Worm (Caenorhabditis elegans) whole organism, L4 larva: ENCODE results near the gene sru-7.
A peak's percentile ranks its signal among the peaks of the same experiment; 100 is the strongest.

ENCODE experiments used
- D1046.2 ChIP-seq: fragments of 200-800 bp; sonication (Bioruptor generic); IDR thresholded peaks from 2 replicates; pipeline ENCODE4 v1.3.6; 2022; ENCODE audit warnings: missing genetic modification characterization, missing compliant biosample characterization
- F10B5.3 ChIP-seq: sonication (generic microtip); optimal IDR thresholded peaks from 2 replicates; lab custom pipeline; 2016; ENCODE audit warnings: mild to moderate bottlenecking, missing genetic modification characterization, missing compliant biosample characterization
- F37D6.2 ChIP-seq: sonication (generic microtip); optimal IDR thresholded peaks from 2 replicates; lab custom pipeline; 2016; ENCODE audit warnings: mild to moderate bottlenecking, missing genetic modification characterization, missing compliant biosample characterization
- F49E8.2 ChIP-seq: sonication (generic microtip); optimal IDR thresholded peaks from 2 replicates; lab custom pipeline; 2016; ENCODE audit warnings: missing compliant biosample characterization, mild to moderate bottlenecking, missing genetic modification characterization, borderline replicate concordance
- T20F7.1 ChIP-seq: fragments of 200-800 bp; sonication (Bioruptor generic); optimal IDR thresholded peaks from 2 replicates; lab custom pipeline; 2018; ENCODE audit warnings: mild to moderate bottlenecking, missing genetic modification characterization, missing compliant biosample characterization
- Y48G9A.11 ChIP-seq: fragments of 200-800 bp; sonication (Bioruptor generic); IDR thresholded peaks from 2 replicates; pipeline ENCODE4 v1.3.6; 2022; ENCODE audit warnings: missing genetic modification reagents, missing genetic modification characterization, missing compliant biosample characterization
- Y5F2A.4 ChIP-seq: fragments of 200-800 bp; sonication (Bioruptor generic); optimal IDR thresholded peaks from 2 replicates; lab custom pipeline; 2018; ENCODE audit warnings: mild to moderate bottlenecking, missing genetic modification characterization, missing compliant biosample characterization
- aly-2 ChIP-seq: sonication (generic microtip); optimal IDR thresholded peaks from 2 replicates; lab custom pipeline; 2018; ENCODE audit warnings: missing biosample characterization, missing genetic modification characterization
- ama-1 ChIP-seq: fragments of 150-350 bp; optimal IDR thresholded peaks from 2 replicates; lab custom pipeline; 2014; ENCODE audit warnings: inconsistent platforms, mixed read lengths
- arid-1 ChIP-seq: fragments of 200-800 bp; sonication (Bioruptor generic); conservative IDR thresholded peaks from 2 replicates; pipeline ENCODE4 v1.3.6; 2022; ENCODE audit warnings: missing genetic modification reagents, missing genetic modification characterization, missing compliant biosample characterization
- attf-4 ChIP-seq: sonication (generic microtip); optimal IDR thresholded peaks from 3 replicates; lab custom pipeline; 2017; ENCODE audit warnings: missing biosample characterization, missing genetic modification characterization
- daf-8 ChIP-seq: fragments of 200-800 bp; sonication (Bioruptor generic); IDR thresholded peaks from 2 replicates; pipeline ENCODE4 v1.3.6; 2022; ENCODE audit warnings: missing genetic modification characterization, missing compliant biosample characterization
- dpl-1 ChIP-seq: fragments of 150-350 bp; optimal IDR thresholded peaks from 2 replicates; lab custom pipeline; 2014; ENCODE audit warnings: missing biosample characterization, missing genetic modification reagents, missing genetic modification characterization
- duxl-1 ChIP-seq: sonication (generic microtip); optimal IDR thresholded peaks from 2 replicates; lab custom pipeline; 2016; ENCODE audit warnings: mild to moderate bottlenecking, missing genetic modification characterization, moderate library complexity, missing compliant biosample characterization; ENCODE audit not compliant: poor library complexity
- dve-1 ChIP-seq: sonication (generic microtip); optimal IDR thresholded peaks from 2 replicates; lab custom pipeline; 2017; ENCODE audit warnings: antibody characterized with exemption, mild to moderate bottlenecking, missing genetic modification characterization, missing compliant biosample characterization; ENCODE audit not compliant: insufficient read depth
- hif-1 ChIP-seq, 2 experiments: sonication (generic microtip); optimal IDR thresholded peaks; 2 replicates each; lab custom pipeline; 2016 to 2017; ENCODE audit warnings: missing compliant biosample characterization in 2 of 2, missing genetic modification characterization in 2 of 2, missing genetic modification reagents in 2 of 2, missing genotype in 2 of 2, mild to moderate bottlenecking in 1 of 2
- hlh-11 ChIP-seq: fragments of 200-800 bp; sonication (Bioruptor generic); optimal IDR thresholded peaks from 2 replicates; lab custom pipeline; 2018; ENCODE audit warnings: mild to moderate bottlenecking, missing genetic modification characterization, missing compliant biosample characterization
- lin-1 ChIP-seq: fragments of 200-800 bp; sonication (Bioruptor generic); IDR thresholded peaks from 2 replicates; pipeline ENCODE4 v1.3.6; 2022; ENCODE audit warnings: missing genetic modification reagents, missing genetic modification characterization, missing compliant biosample characterization
- lin-38 ChIP-seq: fragments of 200-800 bp; sonication (Bioruptor generic); IDR thresholded peaks from 2 replicates; pipeline ENCODE4 v1.3.6; 2022; ENCODE audit warnings: missing genetic modification reagents, missing genetic modification characterization, missing compliant biosample characterization
- madf-9 ChIP-seq: fragments of 200-800 bp; sonication (Bioruptor generic); conservative IDR thresholded peaks from 2 replicates; pipeline ENCODE4 v1.3.6; 2022; ENCODE audit warnings: missing genetic modification reagents, missing genetic modification characterization, missing compliant biosample characterization
- mes-2 ChIP-seq: sonication (generic microtip); optimal IDR thresholded peaks from 2 replicates; lab custom pipeline; 2016; ENCODE audit warnings: missing genotype, mild to moderate bottlenecking, missing genetic modification characterization, missing compliant biosample characterization; ENCODE audit not compliant: poor library complexity, severe bottlenecking
- nhr-10 ChIP-seq: fragments of 150-350 bp; optimal IDR thresholded peaks from 2 replicates; lab custom pipeline; 2014; ENCODE audit warnings: missing biosample characterization, missing genetic modification characterization
- nhr-48 ChIP-seq: sonication (generic microtip); optimal IDR thresholded peaks from 2 replicates; lab custom pipeline; 2016; ENCODE audit warnings: mild to moderate bottlenecking, missing genetic modification characterization, missing compliant biosample characterization
- pqm-1 ChIP-seq: sonication (generic microtip); optimal IDR thresholded peaks from 2 replicates; lab custom pipeline; 2017; ENCODE audit warnings: missing biosample characterization, missing genetic modification characterization
- rbr-2 ChIP-seq: sonication (generic microtip); optimal IDR thresholded peaks from 2 replicates; lab custom pipeline; 2016; ENCODE audit warnings: missing genotype, missing genetic modification characterization, missing compliant biosample characterization
- saeg-2 ChIP-seq: fragments of 200-800 bp; sonication (Bioruptor generic); IDR thresholded peaks from 2 replicates; pipeline ENCODE4 v1.3.6; 2022; ENCODE audit warnings: missing genetic modification reagents, missing genetic modification characterization, missing compliant biosample characterization
- sdz-12 ChIP-seq: fragments of 200-800 bp; sonication (Bioruptor generic); optimal IDR thresholded peaks from 2 replicates; lab custom pipeline; 2018; ENCODE audit warnings: mild to moderate bottlenecking, missing genetic modification characterization, missing compliant biosample characterization
- set-16 ChIP-seq: fragments of 200-800 bp; sonication (Bioruptor generic); IDR thresholded peaks from 2 replicates; pipeline ENCODE4 v1.3.6; 2022; ENCODE audit warnings: missing genetic modification reagents, missing genetic modification characterization, missing compliant biosample characterization
- snpc-1.2 ChIP-seq: fragments of 200-800 bp; sonication (Bioruptor generic); IDR thresholded peaks from 2 replicates; pipeline ENCODE4 v1.3.6; 2022; ENCODE audit warnings: missing genetic modification reagents, missing genetic modification characterization, missing compliant biosample characterization
- tag-97 ChIP-seq: fragments of 200-800 bp; sonication (Bioruptor generic); IDR thresholded peaks from 2 replicates; pipeline ENCODE4 v1.3.6; 2022; ENCODE audit warnings: missing genetic modification characterization, missing compliant biosample characterization
- unc-130 ChIP-seq: sonication (generic microtip); optimal IDR thresholded peaks from 2 replicates; lab custom pipeline; 2016; ENCODE audit warnings: missing genetic modification reagents, missing genetic modification characterization, missing compliant biosample characterization
- unc-39 ChIP-seq: sonication (generic microtip); optimal IDR thresholded peaks from 2 replicates; lab custom pipeline; 2017; ENCODE audit warnings: missing biosample characterization, missing genetic modification characterization
- unc-62 ChIP-seq, 3 experiments: fragments of 150-350 bp in 1 of 3; sonication (generic microtip); optimal IDR thresholded peaks in 2 of 3; peaks in 1 of 3; 1 replicate in 1 of 3; 2 replicates in 2 of 3; lab custom pipeline; 2014 to 2017; ENCODE audit warnings: missing biosample characterization in 3 of 3, missing genetic modification characterization in 3 of 3, missing genetic modification reagents in 3 of 3, missing genotype in 1 of 3
- zfp-3 ChIP-seq: fragments of 200-800 bp; sonication (Bioruptor generic); conservative IDR thresholded peaks from 2 replicates; pipeline ENCODE4 v1.3.6; 2022; ENCODE audit warnings: missing genetic modification reagents, missing genetic modification characterization, missing compliant biosample characterization
- ztf-11 ChIP-seq: fragments of 150-350 bp; optimal IDR thresholded peaks from 2 replicates; lab custom pipeline; 2014; ENCODE audit warnings: missing biosample characterization, missing genetic modification characterization

Gene sru-7

DNA sequence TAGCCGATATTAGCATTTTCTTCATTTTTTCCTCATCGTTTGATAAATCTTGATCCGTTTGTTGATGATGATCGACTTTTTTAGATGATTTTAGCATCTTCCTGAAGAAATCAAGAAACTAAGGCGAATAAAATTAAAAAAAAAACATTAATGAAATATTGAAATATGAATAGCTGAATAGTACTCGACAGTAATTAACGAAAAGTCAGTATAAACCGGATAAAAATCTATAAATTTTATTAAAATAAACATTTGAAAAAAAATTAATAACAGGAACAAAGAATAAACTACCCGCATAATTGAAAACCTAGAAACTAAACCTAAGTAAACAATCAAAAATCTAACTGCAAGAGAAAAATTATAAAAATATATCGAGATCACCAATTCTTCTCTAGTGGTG, 3.9 kb downstream of the sru-7 start, which contains the start of gene C28C12.12:
C28C12.12 (minus strand) TSS at position 101 of the 400 bp plus-strand sequence.
- TF ChIP-seq daf-8 = no peak
- TF ChIP-seq nhr-48 (tag; lab: Kevin White, UChicago) = no peak
- TF ChIP-seq saeg-2 (GFP tag; lab: Robert Waterston, UW) = no peak
- no peak for TF ChIP-seq dpl-1
- TF ChIP-seq dve-1 (tag; lab: Kevin White, UChicago) = no peak
- no peak for TF ChIP-seq Y5F2A.4 (GFP tag; lab: Kevin White, UChicago)
- no peak for TF ChIP-seq duxl-1 (tag; lab: Kevin White, UChicago)

- no peak for TF ChIP-seq rbr-2 (tag; lab: Kevin White, UChicago)
- no peak for TF ChIP-seq tag-97 (GFP tag; lab: Robert Waterston, UW)
- TF ChIP-seq F10B5.3 (tag; lab: Kevin White, UChicago) = no peak
- no peak for TF ChIP-seq ztf-11 (tag; lab: Kevin White, UChicago)
- peak; percentile 89 for TF ChIP-seq dpl-1
- no peak for TF ChIP-seq arid-1
- no peak for TF ChIP-seq unc-62 (GFP tag; optimal IDR thresholded peaks at IDR 0.05 in 1 of 2; lab: Kevin White, UChicago)
- TF ChIP-seq unc-62 (tag; optimal IDR thresholded peaks at IDR 0.05; lab: Kevin White, UChicago) = no peak
- peak; percentile 69 for TF ChIP-seq Y48G9A.11
- TF ChIP-seq zfp-3 = no peak
- no peak for TF ChIP-seq madf-9 (GFP tag; lab: Robert Waterston, UW)
- TF ChIP-seq unc-130 (GFP tag; lab: Kevin White, UChicago) = peak; percentile 94
- TF ChIP-seq unc-39 (tag; lab: Kevin White, UChicago) = no peak
- no peak for TF ChIP-seq attf-4
- TF ChIP-seq F49E8.2 (tag; lab: Kevin White, UChicago) = peak; percentile 71
- no peak for TF ChIP-seq hlh-11 (tag; lab: Kevin White, UChicago)
- TF ChIP-seq F37D6.2 (tag; lab: Kevin White, UChicago) = no peak
- TF ChIP-seq mes-2 = peak; percentile 96
- no peak for TF ChIP-seq pqm-1 (tag; lab: Kevin White, UChicago)
- no peak for TF ChIP-seq lin-1 (GFP tag; lab: Robert Waterston, UW)
- peak in 1 of 2 experiments; percentile 69 for TF ChIP-seq hif-1 (tag; optimal IDR thresholded peaks at IDR 0.05; lab: Kevin White, UChicago)
- TF ChIP-seq ama-1 (lab: Kevin White, UChicago) = no peak
- no peak for TF ChIP-seq D1046.2 (GFP tag; lab: Robert Waterston, UW)
- TF ChIP-seq nhr-48 (tag; lab: Kevin White, UChicago) = no peak
- no peak for TF ChIP-seq aly-2
- peak; percentile 53 for TF ChIP-seq lin-38 (GFP tag; lab: Robert Waterston, UW)
- no peak for TF ChIP-seq sdz-12 (GFP tag; lab: Kevin White, UChicago)
These were observed 6.5 kb downstream of the sru-7 start, which contains the start of the genes acdh-13 and mesp-1 for ce11 chrIV:8498773-8499360. Gene acdh-13 (minus strand): TSS chrIV:8498823. Gene mesp-1 (plus strand): TSS chrIV:8499310.

DNA sequence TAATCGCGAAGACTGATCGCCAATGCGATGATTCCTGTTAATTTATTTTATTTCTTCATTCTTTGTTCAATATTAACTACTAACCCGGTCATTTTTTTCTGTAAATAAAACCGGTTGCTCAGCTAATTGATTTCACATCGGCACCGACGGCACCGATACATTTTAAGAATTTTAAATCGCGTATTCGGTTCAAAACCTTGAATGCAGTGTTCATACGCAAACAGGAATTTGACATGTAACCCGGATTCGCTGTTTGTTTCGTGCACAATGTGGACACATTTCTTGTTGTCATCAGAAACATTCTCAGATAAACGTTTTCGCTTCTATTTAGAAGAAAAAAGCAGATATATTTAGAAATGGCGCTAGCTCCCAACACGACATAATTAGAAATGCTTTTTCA, 7.6 kb downstream of the sru-7 start:
- TF ChIP-seq T20F7.1 (GFP tag; lab: Kevin White, UChicago) = no peak
- no peak for TF ChIP-seq lin-1 (GFP tag; lab: Robert Waterston, UW)
- no peak for TF ChIP-seq nhr-10
- TF ChIP-seq snpc-1.2 (GFP tag; lab: Robert Waterston, UW) = peak; percentile 64; the same call in 1 of the 2 replicates

- TF ChIP-seq set-16 (GFP tag; lab: Robert Waterston, UW) = peak; percentile 88
These were observed 8.2 kb downstream of the sru-7 start for ce11 chrIV:8500576-8500975.
